Fruit fly (Drosophila melanogaster): Measurements from ENCODE around the gene CG44194.

The CG44194 gene

DNA sequence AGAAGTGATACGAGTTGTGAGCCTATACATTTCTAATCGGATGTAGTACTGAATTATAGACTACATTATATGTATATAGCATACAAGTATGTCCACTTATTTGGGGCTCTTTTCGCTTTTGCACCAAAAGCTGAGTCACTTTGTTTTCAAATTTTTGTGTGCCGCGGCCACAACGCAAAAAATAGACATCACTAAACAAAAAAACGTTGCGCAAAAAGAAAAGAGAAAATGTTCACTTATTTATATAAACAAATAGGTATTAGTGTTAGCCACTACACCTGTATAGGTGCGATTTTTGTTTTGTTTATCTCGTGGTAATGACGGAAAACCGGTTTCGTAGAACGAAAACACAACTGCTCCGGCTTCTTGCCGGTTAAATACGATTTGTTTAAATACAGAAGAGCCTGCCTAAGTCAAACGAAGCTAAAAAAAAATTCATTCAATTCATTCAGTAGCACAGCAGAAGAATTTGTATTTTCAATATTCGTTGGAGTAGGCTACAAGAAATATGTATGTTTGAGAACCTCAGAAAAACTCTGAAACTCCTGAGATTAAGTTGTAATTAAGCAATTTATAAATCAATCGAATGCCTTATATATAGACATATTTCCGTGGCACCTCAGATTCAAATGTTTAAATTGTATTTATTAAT is 14.4 kb downstream of the CG44194 start (continued):
- no peak for TF ChIP-seq CG6175 (GFP tag; IDR thresholded peaks at IDR 0.05)
- no peak for TF ChIP-seq CG6813 (GFP tag; optimal IDR thresholded peaks at IDR 0.05)
- TF ChIP-seq ems (GFP tag; optimal IDR thresholded peaks at IDR 0.05) = no peak
- TF ChIP-seq CG12071 (GFP tag; optimal IDR thresholded peaks at IDR 0.05) = no peak
- peak; percentile 5; the same call in 1 of the 2 replicates for TF ChIP-seq CG13287 (GFP tag; IDR thresholded peaks at IDR 0.05; ENCODE audit: partially characterized antibody)
- TF ChIP-seq yki (optimal IDR thresholded peaks at IDR 0.05) = no peak
- no peak for TF ChIP-seq nom (GFP tag; optimal IDR thresholded peaks at IDR 0.05)
- no peak for TF ChIP-seq ssp (GFP tag; IDR thresholded peaks at IDR 0.05)
- TF ChIP-seq usp (GFP tag; optimal IDR thresholded peaks at IDR 0.05) = no peak
- TF ChIP-seq br (optimal IDR thresholded peaks at IDR 0.05) = no peak
- no peak for TF ChIP-seq pzg (GFP tag; optimal IDR thresholded peaks at IDR 0.05)
- no peak for TF ChIP-seq grn (GFP tag; optimal IDR thresholded peaks at IDR 0.05)
- TF ChIP-seq Doc2 (GFP tag; IDR thresholded peaks at IDR 0.05) = no peak
- peak; percentile 4 for TF ChIP-seq kni (GFP tag; optimal IDR thresholded peaks at IDR 0.05)
- 0 out of 3 replicates have a peak, but pooled peaks have one; percentile 16 for TF ChIP-seq otp (GFP tag; IDR thresholded peaks at IDR 0.05)
- no peak for TF ChIP-seq Hr78 (GFP tag; optimal IDR thresholded peaks at IDR 0.05)
- peak; percentile 61 for TF ChIP-seq sens (GFP tag)
- TF ChIP-seq Scr (GFP tag; IDR thresholded peaks at IDR 0.05; ENCODE audit: partially characterized antibody) = no peak

DNA sequence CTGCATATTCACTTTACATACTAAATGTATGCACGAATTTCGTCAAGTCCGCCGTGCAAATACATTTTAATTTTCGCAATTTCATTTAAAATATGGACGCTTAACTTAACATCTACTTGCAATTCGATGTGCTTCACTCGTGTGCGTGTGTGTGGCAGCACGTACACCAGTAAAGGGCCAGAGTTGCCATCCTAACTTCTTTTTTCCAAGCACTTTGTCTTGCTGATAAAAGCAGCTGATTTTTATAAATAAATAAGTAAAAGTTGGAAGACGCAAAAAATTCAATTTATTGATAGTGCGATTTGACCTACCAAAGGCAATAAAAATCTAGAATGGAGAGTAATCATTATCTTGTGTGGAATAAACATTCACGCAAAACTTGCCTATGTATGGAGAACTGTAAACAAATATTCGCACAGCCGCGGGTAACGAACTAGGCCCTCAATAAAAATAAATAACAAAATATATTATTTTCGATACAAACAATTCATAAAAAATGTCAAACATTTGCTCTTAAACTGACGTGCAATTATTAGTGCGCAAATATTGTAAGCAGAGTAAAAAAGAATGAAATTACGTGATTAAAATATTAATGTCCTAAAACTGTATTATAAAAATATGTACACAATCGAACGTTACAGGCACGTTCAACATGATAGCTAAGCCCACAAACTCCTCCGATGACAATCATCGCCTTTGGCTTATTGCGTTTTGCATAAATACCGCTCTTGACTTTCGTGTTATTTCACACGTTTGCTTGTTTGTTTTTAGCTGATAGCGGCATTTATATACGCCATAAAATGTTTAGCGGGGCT is 15.2 kb downstream of the CG44194 start:
- TF ChIP-seq CG3995 (GFP tag; optimal IDR thresholded peaks at IDR 0.05) (peak; percentile 50), MTF-1 (GFP tag; optimal IDR thresholded peaks at IDR 0.05; ENCODE audit: borderline replicate concordance) (no peak), CG11247 (GFP tag; IDR thresholded peaks at IDR 0.05) (0 out of 2 replicates have a peak, but pooled peaks have one; percentile 46), CG7963 (GFP tag; IDR thresholded peaks at IDR 0.05; ENCODE audit: partially characterized antibody) (no peak), pros (GFP tag; optimal IDR thresholded peaks at IDR 0.05) (no peak), MBD-R2 (GFP tag; IDR thresholded peaks at IDR 0.05) (0 out of 2 replicates have a peak, but pooled peaks have one; percentile 24), CG8359 (GFP tag; optimal IDR thresholded peaks at IDR 0.05; ENCODE audit: borderline replicate concordance) (no peak), CG17829 (tag; optimal IDR thresholded peaks at IDR 0.05) (peak; percentile 61), CG12659 (GFP tag; optimal IDR thresholded peaks at IDR 0.05) (peak; percentile 84), CG16863 (GFP tag; optimal IDR thresholded peaks at IDR 0.05) (no peak), dysf (GFP tag; IDR thresholded peaks at IDR 0.05) (peak; percentile 83), CG6683 (GFP tag; optimal IDR thresholded peaks at IDR 0.05) (peak; percentile 6), Hr78 (GFP tag; optimal IDR thresholded peaks at IDR 0.05) (no peak), CG10565 (GFP tag; optimal IDR thresholded peaks at IDR 0.05) (peak; percentile 16), al (GFP tag; IDR thresholded peaks at IDR 0.05) (peak; percentile 45; the same call in 1 of the 2 replicates), MESR4 (GFP tag; optimal IDR thresholded peaks at IDR 0.05) (peak; percentile 10), Ptx1 (GFP tag; IDR thresholded peaks at IDR 0.05) (peak; percentile 64), cas (GFP tag; IDR thresholded peaks at IDR 0.05) (0 out of 2 replicates have a peak, but pooled peaks have one; percentile 10), dm (GFP tag; optimal IDR thresholded peaks at IDR 0.05) (no peak), CG3281 (GFP tag; optimal IDR thresholded peaks at IDR 0.05) (peak; percentile 91), CG13624 (GFP tag; optimal IDR thresholded peaks at IDR 0.05) (peak; percentile 38), CG7372 (GFP tag; IDR thresholded peaks at IDR 0.05) (0 out of 2 replicates have a peak, but pooled peaks have one; percentile 33), cato (GFP tag; optimal IDR thresholded peaks at IDR 0.05; ENCODE audit: borderline replicate concordance) (peak; percentile 43), Rx (GFP tag; IDR thresholded peaks at IDR 0.05) (peak; percentile 40; the same call in 1 of the 2 replicates), CG18599 (GFP tag; optimal IDR thresholded peaks at IDR 0.05) (peak; percentile 81), tgo (GFP tag; IDR thresholded peaks at IDR 0.05) (peak; percentile 43; the same call in 1 of the 3 replicates), ac (GFP tag; optimal IDR thresholded peaks at IDR 0.05) (no peak), CG2889 (GFP tag; IDR thresholded peaks at IDR 0.05) (peak; percentile 76), CG33213 (GFP tag; optimal IDR thresholded peaks at IDR 0.05) (no peak), Drgx (GFP tag; IDR thresholded peaks at IDR 0.05) (peak; percentile 70)

Measured in whole organism, embryonic.